Worm (Caenorhabditis elegans): ENCODE results near the gene ZK563.2.

Gene ZK563.2

ce11 chrX:3396735-3397134, 28.0 kb downstream of the ZK563.2 start:
- no peak for TF ChIP-seq Y48G9A.11 (GFP tag; IDR thresholded peaks at IDR 0.05)
- peak; percentile 29 for TF ChIP-seq aha-1 (tag)

- no peak for TF ChIP-seq F10B5.3 (tag; optimal IDR thresholded peaks at IDR 0.05)
- TF ChIP-seq php-3 (GFP tag; IDR thresholded peaks at IDR 0.05), result no peak
- no peak for TF ChIP-seq pqm-1 (tag; optimal IDR thresholded peaks at IDR 0.05)
- TF ChIP-seq dmd-6 (GFP tag; IDR thresholded peaks at IDR 0.05), result no peak
- TF ChIP-seq ceh-28 (tag; optimal IDR thresholded peaks at IDR 0.05), result no peak
- TF ChIP-seq gei-8 (GFP tag; optimal IDR thresholded peaks at IDR 0.05), result no peak
- no peak for TF ChIP-seq ztf-11 (tag; optimal IDR thresholded peaks at IDR 0.05)
- TF ChIP-seq ceh-44 (GFP tag; IDR thresholded peaks at IDR 0.05), result no peak
- TF ChIP-seq lin-13 (GFP tag; optimal IDR thresholded peaks at IDR 0.05), result no peak
- no peak for TF ChIP-seq nhr-11 (tag; optimal IDR thresholded peaks at IDR 0.05)
- TF ChIP-seq ama-1 (optimal IDR thresholded peaks at IDR 0.05), result no peak
- no peak for TF ChIP-seq lir-3 (tag; optimal IDR thresholded peaks at IDR 0.05)
- no peak for TF ChIP-seq ZK337.2 (GFP tag; IDR thresholded peaks at IDR 0.05)
- no peak for TF ChIP-seq ceh-20 (GFP tag; IDR thresholded peaks at IDR 0.05)
- no peak for TF ChIP-seq nhr-102 (tag; optimal IDR thresholded peaks at IDR 0.05)
- TF ChIP-seq nhr-77 (tag; optimal IDR thresholded peaks at IDR 0.05), result no peak
- no peak for TF ChIP-seq unc-39 (tag; optimal IDR thresholded peaks at IDR 0.05)
These were observed 31.2 kb downstream of the ZK563.2 start, which contains the start of gene cht-1 for ce11 chrX:3399917-3400316. Gene cht-1, minus strand, starts transcription at chrX:3400017.

- no peak for TF ChIP-seq gei-8 (GFP tag; optimal IDR thresholded peaks at IDR 0.05)
- no peak for TF ChIP-seq Y105C5A.15 (GFP tag; IDR thresholded peaks at IDR 0.05)
- no peak for TF ChIP-seq hlh-11 (tag; optimal IDR thresholded peaks at IDR 0.05)
- TF ChIP-seq egl-27 (tag; optimal IDR thresholded peaks at IDR 0.05), result no peak
- no peak for TF ChIP-seq unc-39 (tag; optimal IDR thresholded peaks at IDR 0.05)
- no peak for TF ChIP-seq rbr-2 (tag; optimal IDR thresholded peaks at IDR 0.05)
- no peak for TF ChIP-seq F37D6.2 (tag; optimal IDR thresholded peaks at IDR 0.05)
- TF ChIP-seq lin-15B (tag; optimal IDR thresholded peaks at IDR 0.05), result no peak
- TF ChIP-seq arid-1 (GFP tag; conservative IDR thresholded peaks at IDR 0.05), result no peak
- TF ChIP-seq aly-2 (tag; optimal IDR thresholded peaks at IDR 0.05), result no peak
- TF ChIP-seq Y5F2A.4 (GFP tag; optimal IDR thresholded peaks at IDR 0.05), result no peak
- TF ChIP-seq spr-1 (tag; optimal IDR thresholded peaks at IDR 0.05), result no peak
- TF ChIP-seq sdz-12 (GFP tag; optimal IDR thresholded peaks at IDR 0.05), result no peak
- TF ChIP-seq nhr-237 (tag; optimal IDR thresholded peaks at IDR 0.05), result no peak
- TF ChIP-seq snpc-1.2 (GFP tag; IDR thresholded peaks at IDR 0.05), result no peak
- TF ChIP-seq nhr-28 (tag; optimal IDR thresholded peaks at IDR 0.05), result no peak
- TF ChIP-seq zip-2 (tag; optimal IDR thresholded peaks at IDR 0.05), result no peak
- no peak for TF ChIP-seq zfp-3 (GFP tag; conservative IDR thresholded peaks at IDR 0.05)
- no peak for TF ChIP-seq lin-29 (GFP tag; IDR thresholded peaks at IDR 0.05)
- no peak for TF ChIP-seq ZK546.5 (tag; optimal IDR thresholded peaks at IDR 0.05)
These were observed 31.6 kb downstream of the ZK563.2 start for ce11 chrX:3400387-3400786.

ce11 chrX:3401701-3402100, 32.9 kb downstream of the ZK563.2 start, which contains the start of gene C04F6.9:
Gene C04F6.9, plus strand, starts transcription at chrX:3402001.
- TF ChIP-seq nhr-41 (GFP tag; IDR thresholded peaks at IDR 0.05) (no peak), lin-15B (tag; optimal IDR thresholded peaks at IDR 0.05) (no peak), egl-43 (GFP tag; IDR thresholded peaks at IDR 0.05) (no peak), D1046.2 (GFP tag; IDR thresholded peaks at IDR 0.05) (peak; percentile 69; the same call in 1 of the 2 replicates), aha-1 (tag) (peak; percentile 25)

All from whole organism, L4 larva.